Fruit fly (Drosophila melanogaster) whole organism, embryonic: ENCODE measurements around the gene wam.

Source experiments
- Aef1 ChIP-seq: fragments of 200-800 bp; sonication (Bioruptor generic); IDR thresholded peaks from 3 replicates; pipeline ENCODE4 v1.3.6; 2022; ENCODE audit warnings: missing biosample characterization, missing genetic modification characterization
- Blimp-1 ChIP-seq: fragments of 200-800 bp; sonication (Bioruptor generic); optimal IDR thresholded peaks from 3 replicates; lab custom pipeline; 2018; ENCODE audit warnings: missing biosample characterization, missing genetic modification characterization, mild to moderate bottlenecking, moderate library complexity, missing genetic modification reagents
- CG13287 ChIP-seq: fragments of 200-800 bp; sonication (Bioruptor generic); IDR thresholded peaks from 2 replicates; pipeline ENCODE4 v1.3.6; 2022; ENCODE audit warnings: missing biosample characterization, missing genetic modification characterization; ENCODE audit not compliant: partially characterized antibody
- CG14441 ChIP-seq: fragments of 200-800 bp; sonication (Bioruptor generic); IDR thresholded peaks from 2 replicates; pipeline ENCODE4 v1.3.6; 2022; ENCODE audit warnings: missing biosample characterization, missing genetic modification characterization
- CG17385 ChIP-seq: fragments of 200-800 bp; sonication (Bioruptor generic); optimal IDR thresholded peaks from 3 replicates; lab custom pipeline; 2018; ENCODE audit warnings: missing biosample characterization, mild to moderate bottlenecking, missing genetic modification characterization
- CG18262 ChIP-seq: fragments of 200-800 bp; optimal IDR thresholded peaks from 3 replicates; lab custom pipeline; 2019; ENCODE audit warnings: missing biosample characterization, mild to moderate bottlenecking, missing genetic modification characterization, moderate library complexity
- CG18619 ChIP-seq: fragments of 200-800 bp; sonication (Bioruptor generic); optimal IDR thresholded peaks from 3 replicates; lab custom pipeline; 2017; ENCODE audit warnings: missing biosample characterization, mild to moderate bottlenecking, missing genetic modification characterization
- CG2120 ChIP-seq: fragments of 200-800 bp; sonication (Bioruptor generic); optimal IDR thresholded peaks from 3 replicates; lab custom pipeline; 2016; ENCODE audit warnings: missing biosample characterization, missing genetic modification characterization
- CG4360 ChIP-seq: fragments of 200-800 bp; sonication (Bioruptor generic); IDR thresholded peaks from 2 replicates; pipeline ENCODE4 v1.3.6; 2022; ENCODE audit warnings: missing biosample characterization, missing genetic modification characterization
- CG5180 ChIP-seq: fragments of 200-800 bp; sonication (Bioruptor generic); optimal IDR thresholded peaks from 3 replicates; lab custom pipeline; 2017; ENCODE audit warnings: missing biosample characterization, missing genetic modification characterization, mild to moderate bottlenecking, moderate library complexity, missing genetic modification reagents
- CG7745 ChIP-seq: fragments of 200-800 bp; sonication (Bioruptor generic); optimal IDR thresholded peaks from 2 replicates; lab custom pipeline; 2018; ENCODE audit warnings: missing biosample characterization, mild to moderate bottlenecking, missing genetic modification characterization, moderate library complexity
- CG8388 ChIP-seq: fragments of 200-800 bp; sonication (Bioruptor generic); optimal IDR thresholded peaks from 2 replicates; lab custom pipeline; 2019; ENCODE audit warnings: missing biosample characterization, mild to moderate bottlenecking, missing genetic modification characterization, moderate library complexity
- CG8478 ChIP-seq: fragments of >200 bp; optimal IDR thresholded peaks from 2 replicates; lab custom pipeline; 2018
- CG9609 ChIP-seq: fragments of 200-800 bp; sonication (Bioruptor generic); optimal IDR thresholded peaks from 3 replicates; lab custom pipeline; 2016; ENCODE audit warnings: missing biosample characterization, missing genetic modification characterization
- Deaf1 ChIP-seq: fragments of 200-800 bp; optimal IDR thresholded peaks from 3 replicates; lab custom pipeline; 2019; ENCODE audit warnings: missing biosample characterization, mild to moderate bottlenecking, missing genetic modification characterization, moderate library complexity
- Drgx ChIP-seq: fragments of 200-800 bp; sonication (Bioruptor generic); IDR thresholded peaks from 2 replicates; pipeline ENCODE4 v1.3.6; 2022; ENCODE audit warnings: missing biosample characterization, missing genetic modification characterization
- Hsf ChIP-seq: fragments of 200-800 bp; sonication (Bioruptor generic); optimal IDR thresholded peaks from 3 replicates; lab custom pipeline; 2016; ENCODE audit warnings: missing biosample characterization, missing genetic modification characterization
- Lpt ChIP-seq: fragments of >200 bp; optimal IDR thresholded peaks from 2 replicates; lab custom pipeline; 2018; ENCODE audit warnings: missing biosample characterization, missing genetic modification characterization
- MTF-1 ChIP-seq: fragments of 200-800 bp; sonication (Bioruptor generic); optimal IDR thresholded peaks from 2 replicates; lab custom pipeline; 2018; ENCODE audit warnings: missing biosample characterization, mild to moderate bottlenecking, missing genetic modification characterization, borderline replicate concordance
- Mad ChIP-seq: fragments of 200-800 bp; sonication (Bioruptor generic); optimal IDR thresholded peaks from 2 replicates; lab custom pipeline; 2016; ENCODE audit warnings: missing biosample characterization, missing genetic modification characterization
- Opbp ChIP-seq: fragments of 200-800 bp; sonication (Bioruptor generic); IDR thresholded peaks from 3 replicates; pipeline ENCODE4 v1.3.6; 2022; ENCODE audit warnings: missing biosample characterization, missing genetic modification characterization; ENCODE audit not compliant: partially characterized antibody
- Stat92E ChIP-seq, 3 experiments: fragments of >200 bp in 2 of 3; fragments of 200-800 bp in 1 of 3; sonication (Bioruptor generic) in 1 of 3; optimal IDR thresholded peaks; 2 replicates each; lab custom pipeline; 2017 to 2019; ENCODE audit warnings: missing biosample characterization in 3 of 3, missing genetic modification characterization in 3 of 3, mild to moderate bottlenecking in 1 of 3, moderate library complexity in 1 of 3
- Vsx1 ChIP-seq: fragments of 200-800 bp; sonication (Bioruptor generic); optimal IDR thresholded peaks from 2 replicates; lab custom pipeline; 2017; ENCODE audit warnings: missing biosample characterization, mild to moderate bottlenecking, missing genetic modification characterization, missing genetic modification reagents
- ab ChIP-seq: fragments of 200-800 bp; sonication (Bioruptor generic); optimal IDR thresholded peaks from 2 replicates; lab custom pipeline; 2016; ENCODE audit warnings: missing biosample characterization, missing genetic modification characterization
- abd-A ChIP-seq: fragments of 200-800 bp; sonication (Bioruptor generic); optimal IDR thresholded peaks from 3 replicates; lab custom pipeline; 2019; ENCODE audit warnings: missing biosample characterization, mild to moderate bottlenecking, missing genetic modification characterization, moderate library complexity
- aop ChIP-seq: fragments of 200-800 bp; sonication (Bioruptor generic); IDR thresholded peaks from 2 replicates; pipeline ENCODE4 v1.3.6; 2022; ENCODE audit warnings: missing biosample characterization, missing genetic modification characterization
- ara ChIP-seq: fragments of 200-800 bp; sonication (Bioruptor generic); IDR thresholded peaks from 2 replicates; pipeline ENCODE4 v1.3.6; 2022; ENCODE audit warnings: missing biosample characterization, missing genetic modification characterization
- bsh ChIP-seq, 2 experiments: fragments of 200-800 bp; sonication (Bioruptor generic); optimal IDR thresholded peaks; 2 replicates each; lab custom pipeline; 2017 to 2018; ENCODE audit warnings: mild to moderate bottlenecking in 2 of 2, missing biosample characterization in 2 of 2, missing genetic modification characterization in 2 of 2, moderate library complexity in 1 of 2
- chinmo ChIP-seq: fragments of 200-800 bp; sonication (Bioruptor generic); IDR thresholded peaks from 4 replicates; pipeline ENCODE4 v1.3.6; 2022; ENCODE audit warnings: missing biosample characterization, missing genetic modification characterization; ENCODE audit not compliant: partially characterized antibody
- crol ChIP-seq: fragments of 200-800 bp; sonication (Bioruptor generic); IDR thresholded peaks from 2 replicates; pipeline ENCODE4 v1.3.6; 2022; ENCODE audit warnings: missing biosample characterization, missing genetic modification characterization
- cwo ChIP-seq: fragments of 200-800 bp; sonication (Bioruptor generic); optimal IDR thresholded peaks from 3 replicates; lab custom pipeline; 2017; ENCODE audit warnings: missing biosample characterization, missing genetic modification characterization, mild to moderate bottlenecking, moderate library complexity, missing genetic modification reagents
- dpn ChIP-seq, 2 experiments: fragments of 200-800 bp; sonication (Bioruptor generic); optimal IDR thresholded peaks; 3 replicates each; lab custom pipeline; 2016; ENCODE audit warnings: missing biosample characterization in 2 of 2, missing genetic modification characterization in 2 of 2
- eve ChIP-seq, 2 experiments: fragments of >200 bp; optimal IDR thresholded peaks; 2 replicates each; lab custom pipeline; 2017; ENCODE audit warnings: missing biosample characterization in 2 of 2, missing genetic modification characterization in 2 of 2
- exex ChIP-seq: fragments of 200-800 bp; sonication (Bioruptor generic); optimal IDR thresholded peaks from 4 replicates; lab custom pipeline; 2018; ENCODE audit warnings: missing biosample characterization, mild to moderate bottlenecking, missing genetic modification characterization, moderate library complexity
- hth ChIP-seq: fragments of >200 bp; optimal IDR thresholded peaks from 2 replicates; lab custom pipeline; 2017; ENCODE audit warnings: inconsistent platforms
- jigr1 ChIP-seq: fragments of 200-800 bp; sonication (Bioruptor generic); IDR thresholded peaks from 3 replicates; pipeline ENCODE4 v1.3.6; 2022; ENCODE audit warnings: missing biosample characterization, missing genetic modification characterization
- ken ChIP-seq: fragments of 200-800 bp; sonication (Bioruptor generic); IDR thresholded peaks from 3 replicates; pipeline ENCODE4 v1.3.6; 2022; ENCODE audit warnings: missing biosample characterization, missing genetic modification characterization
- nom ChIP-seq: fragments of 200-800 bp; sonication (Bioruptor generic); optimal IDR thresholded peaks from 2 replicates; lab custom pipeline; 2017; ENCODE audit warnings: missing biosample characterization, missing genetic modification characterization, mild to moderate bottlenecking, moderate library complexity, missing genetic modification reagents
- ranshi ChIP-seq: fragments of 200-800 bp; sonication (Bioruptor generic); IDR thresholded peaks from 2 replicates; pipeline ENCODE4 v1.3.6; 2022; ENCODE audit warnings: missing biosample characterization, missing genetic modification characterization
- sens ChIP-seq: fragments of 200-800 bp; sonication (Bioruptor generic); peaks from one replicate; lab custom pipeline; 2016; ENCODE audit warnings: missing biosample characterization, missing genetic modification characterization
- sens-2 ChIP-seq: fragments of 200-800 bp; sonication (Bioruptor generic); IDR thresholded peaks from 2 replicates; pipeline ENCODE4 v1.3.6; 2022; ENCODE audit warnings: missing biosample characterization, missing genetic modification characterization
- so ChIP-seq: fragments of 200-800 bp; sonication (Bioruptor generic); IDR thresholded peaks from 3 replicates; pipeline ENCODE4 v1.3.6; 2022; ENCODE audit warnings: missing biosample characterization, missing genetic modification characterization
- sqz ChIP-seq: fragments of 200-800 bp; sonication (Bioruptor generic); optimal IDR thresholded peaks from 3 replicates; lab custom pipeline; 2018; ENCODE audit warnings: missing biosample characterization, mild to moderate bottlenecking, missing genetic modification characterization
- sr ChIP-seq: fragments of 200-800 bp; sonication (Bioruptor generic); IDR thresholded peaks from 3 replicates; pipeline ENCODE4 v1.3.6; 2022; ENCODE audit warnings: missing biosample characterization, missing genetic modification characterization
- stwl ChIP-seq: fragments of 200-800 bp; sonication (Bioruptor generic); optimal IDR thresholded peaks from 3 replicates; lab custom pipeline; 2018; ENCODE audit warnings: missing biosample characterization, mild to moderate bottlenecking, missing genetic modification characterization, moderate library complexity
- twi ChIP-seq: fragments of 200-800 bp; optimal IDR thresholded peaks from 2 replicates; lab custom pipeline; 2019; ENCODE audit warnings: missing biosample characterization, mild to moderate bottlenecking, missing genetic modification characterization, moderate library complexity
- unpg ChIP-seq: fragments of 200-800 bp; sonication (Bioruptor generic); optimal IDR thresholded peaks from 3 replicates; lab custom pipeline; 2018; ENCODE audit warnings: missing biosample characterization, mild to moderate bottlenecking, missing genetic modification characterization, moderate library complexity
- yki ChIP-seq: fragments of >200 bp; optimal IDR thresholded peaks from 3 replicates; lab custom pipeline; 2018
- zen2 ChIP-seq: fragments of 200-800 bp; sonication (Bioruptor generic); IDR thresholded peaks from 3 replicates; pipeline ENCODE4 v1.3.6; 2022; ENCODE audit warnings: missing biosample characterization, missing genetic modification characterization; ENCODE audit not compliant: partially characterized antibody

Gene wam

DNA sequence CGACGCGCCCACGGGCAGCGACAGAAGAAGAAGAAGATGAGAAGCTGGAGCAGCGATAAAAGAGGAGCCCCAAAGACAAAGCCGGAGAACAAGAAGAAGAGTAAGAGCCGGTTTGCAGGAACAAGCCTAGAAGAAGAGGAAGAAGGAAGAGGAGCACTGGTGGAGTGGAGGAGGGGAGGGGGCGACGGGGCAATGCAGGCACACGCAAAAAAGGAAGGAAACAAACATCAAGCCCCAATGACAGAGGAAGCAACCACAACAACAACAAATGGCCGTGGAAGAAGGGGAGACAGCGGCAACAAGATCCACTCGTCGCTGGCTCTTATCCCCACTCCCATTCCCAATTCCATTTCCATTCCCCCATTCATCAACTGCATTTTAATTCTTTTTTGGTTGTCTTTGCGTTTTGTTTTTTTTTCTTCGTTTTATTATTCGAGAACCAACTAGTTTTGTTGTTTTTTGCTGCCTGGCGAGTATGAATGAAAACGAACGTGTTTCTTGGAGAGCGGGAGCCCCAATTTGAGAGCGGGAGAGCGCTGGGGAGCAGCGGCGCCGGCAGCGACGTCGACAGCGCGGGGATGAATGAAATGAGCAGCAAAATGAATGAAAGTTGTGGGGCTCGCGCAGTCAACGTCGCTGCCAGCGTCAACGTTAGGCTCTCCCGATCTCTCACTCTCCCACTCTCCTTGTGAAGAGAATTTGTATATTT, 46.3 kb upstream of the wam start (continued):
- TF ChIP-seq Mad (GFP tag; lab: Kevin White, UChicago): no peak
- TF ChIP-seq CG8388 (GFP tag; lab: Kevin White, UChicago): no peak
- TF ChIP-seq eve (GFP tag; optimal IDR thresholded peaks at IDR 0.05; lab: Kevin White, UChicago): no peak
- TF ChIP-seq sqz (GFP tag; lab: Kevin White, UChicago): peak; percentile 82
- peak in 1 of 2 experiments; percentile 19 for TF ChIP-seq dpn (GFP tag; optimal IDR thresholded peaks at IDR 0.05; lab: Kevin White, UChicago)
- 0 out of 3 replicates have a peak, but pooled peaks have one; percentile 9 for TF ChIP-seq so (GFP tag; lab: Robert Waterston, UW)
- TF ChIP-seq Hsf (GFP tag; lab: Kevin White, UChicago): no peak
- TF ChIP-seq zen2 (GFP tag; lab: Robert Waterston, UW): no peak
- TF ChIP-seq Deaf1 (tag; lab: Kevin White, UChicago): no peak
- TF ChIP-seq MTF-1 (GFP tag; lab: Kevin White, UChicago): no peak
- no peak for TF ChIP-seq unpg (GFP tag; lab: Kevin White, UChicago)
- peak in 1 of 2 experiments; percentile 99 for TF ChIP-seq bsh (GFP tag; optimal IDR thresholded peaks at IDR 0.05; lab: Kevin White, UChicago)
- no peak for TF ChIP-seq cwo (GFP tag; lab: Kevin White, UChicago)
- TF ChIP-seq CG18619: no peak
- TF ChIP-seq ken (GFP tag; lab: Robert Waterston, UW): no peak
- peak; percentile 22 for TF ChIP-seq CG7745 (tag; lab: Kevin White, UChicago)
- TF ChIP-seq exex: no peak
- TF ChIP-seq Aef1 (GFP tag; lab: Robert Waterston, UW): no peak
- TF ChIP-seq abd-A (tag; lab: Kevin White, UChicago): peak; percentile 2
- TF ChIP-seq CG9609 (GFP tag; lab: Kevin White, UChicago): peak; percentile 32
- no peak for TF ChIP-seq Vsx1 (GFP tag; lab: Kevin White, UChicago)
- peak; percentile 39 for TF ChIP-seq CG13287
- peak; percentile 62 for TF ChIP-seq sens
- no peak for TF ChIP-seq twi
- TF ChIP-seq jigr1 (GFP tag; lab: Robert Waterston, UW): no peak
- peak in 1 of 3 experiments; percentile 60 for TF ChIP-seq Stat92E (GFP tag; optimal IDR thresholded peaks at IDR 0.05; lab: Kevin White, UChicago)
- TF ChIP-seq CG14441 (GFP tag; lab: Robert Waterston, UW): no peak
- TF ChIP-seq hth: no peak
- peak; percentile 64 for TF ChIP-seq yki (lab: Kevin White, UChicago)
- no peak for TF ChIP-seq Opbp (GFP tag; lab: Robert Waterston, UW)
- TF ChIP-seq CG5180 (GFP tag; lab: Kevin White, UChicago): no peak
- no peak for TF ChIP-seq ranshi
- TF ChIP-seq ara (GFP tag; lab: Robert Waterston, UW): 0 out of 2 replicates have a peak, but pooled peaks have one; percentile 4
- no peak for TF ChIP-seq stwl (tag; lab: Kevin White, UChicago)
- TF ChIP-seq CG2120 (GFP tag; lab: Kevin White, UChicago): no peak
- no peak for TF ChIP-seq CG8478 (lab: Kevin White, UChicago)
- peak; percentile 57; the same call in 1 of the 2 replicates for TF ChIP-seq aop (GFP tag; lab: Robert Waterston, UW)
- peak; percentile 94 for TF ChIP-seq Drgx (GFP tag; lab: Robert Waterston, UW)
- peak; percentile 99 for TF ChIP-seq nom (GFP tag; lab: Kevin White, UChicago)
- no peak for TF ChIP-seq CG18262
- TF ChIP-seq sr (GFP tag; lab: Robert Waterston, UW): 0 out of 3 replicates have a peak, but pooled peaks have one; percentile 18
- peak; percentile 73 for TF ChIP-seq CG4360 (GFP tag; lab: Robert Waterston, UW)
- peak; percentile 98 for TF ChIP-seq Blimp-1
- TF ChIP-seq sens-2 (GFP tag; lab: Robert Waterston, UW): no peak
- TF ChIP-seq chinmo: peak; percentile 76; the same call in 1 of the 4 replicates
- no peak for TF ChIP-seq ab (GFP tag; lab: Kevin White, UChicago)
- TF ChIP-seq CG17385: peak; percentile 79
- peak; percentile 60 for TF ChIP-seq crol (GFP tag; lab: Robert Waterston, UW)
- TF ChIP-seq Lpt (GFP tag; lab: Kevin White, UChicago): no peak
